Worm (Caenorhabditis elegans): Measurements from ENCODE around the gene far-1.

Gene far-1

ce11 chrIII:9083118-9083517 is 2.1 kb upstream of the far-1 start:
- TF ChIP-seq unc-62 (GFP tag; optimal IDR thresholded peaks at IDR 0.05), result peak; percentile 54
- peak; percentile 55 for TF ChIP-seq unc-120 (tag; optimal IDR thresholded peaks at IDR 0.05; ENCODE audit: poor library complexity, severe bottlenecking)
- no peak for TF ChIP-seq ces-1 (GFP tag; optimal IDR thresholded peaks at IDR 0.05)
- TF ChIP-seq snpc-4 (tag; optimal IDR thresholded peaks at IDR 0.05), result no peak
- TF ChIP-seq M03D4.4 (tag; optimal IDR thresholded peaks at IDR 0.05), result no peak

DNA sequence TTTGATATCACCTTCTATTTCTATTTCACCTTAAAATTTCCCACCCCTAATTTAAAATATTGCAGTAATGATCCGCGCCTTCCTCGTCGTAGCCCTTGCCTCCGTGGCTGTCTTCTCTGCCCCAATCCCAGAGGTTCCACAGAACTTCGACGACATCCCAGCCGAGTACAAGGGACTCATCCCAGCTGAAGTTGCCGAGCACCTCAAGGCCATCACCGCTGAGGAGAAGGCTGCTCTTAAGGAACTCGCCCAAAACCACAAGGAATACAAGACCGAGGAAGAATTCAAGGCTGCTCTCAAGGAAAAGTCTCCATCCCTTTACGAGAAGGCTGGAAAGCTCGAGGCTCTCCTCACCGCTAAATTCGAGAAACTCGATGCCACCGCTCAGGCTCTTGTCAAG is 784 bp upstream of the far-1 start, which contains the start of gene far-2:
far-2 (plus strand) TSS at position 66 of the 400 bp plus-strand sequence.
- TF ChIP-seq tbx-8 (GFP tag; optimal IDR thresholded peaks at IDR 0.05) (no peak), drap-1 (GFP tag; optimal IDR thresholded peaks at IDR 0.05) (no peak), nhr-2 (tag; optimal IDR thresholded peaks at IDR 0.05) (no peak), sem-2 (GFP tag; optimal IDR thresholded peaks at IDR 0.05) (no peak), sptf-1 (tag; optimal IDR thresholded peaks at IDR 0.05) (no peak), ceh-39 (tag; optimal IDR thresholded peaks at IDR 0.05) (no peak), flh-1 (GFP tag; optimal IDR thresholded peaks at IDR 0.05) (no peak), lin-32 (GFP tag; optimal IDR thresholded peaks at IDR 0.05) (no peak), unc-39 (tag; optimal IDR thresholded peaks at IDR 0.05) (no peak), nhr-76 (tag; optimal IDR thresholded peaks at IDR 0.05) (no peak), nhr-28 (tag; optimal IDR thresholded peaks at IDR 0.05) (no peak), lin-13 (tag; optimal IDR thresholded peaks at IDR 0.05) (no peak), cnd-1 (tag; optimal IDR thresholded peaks at IDR 0.05) (no peak)

ce11 chrIII:9080127-9080526 is 852 bp downstream of the far-1 start:
- TF ChIP-seq mls-2 (tag; optimal IDR thresholded peaks at IDR 0.05) (peak; percentile 2), ceh-43 (GFP tag; optimal IDR thresholded peaks at IDR 0.05) (no peak)

- no peak for TF ChIP-seq lin-13 (tag; optimal IDR thresholded peaks at IDR 0.05)
Observed at ce11 chrIII:9077708-9078107, 3.3 kb downstream of the far-1 start, which contains the start of gene F02A9.1. F02A9.1 (minus strand) TSS chrIII:9077808.

ce11 chrIII:9075539-9075938 is 5.4 kb downstream of the far-1 start, which contains the start of gene F02A9.7:
F02A9.7 (minus strand) TSS chrIII:9075639.
- no peak for TF ChIP-seq nhr-28 (tag; optimal IDR thresholded peaks at IDR 0.05)
- TF ChIP-seq ceh-43 (GFP tag; optimal IDR thresholded peaks at IDR 0.05), result no peak
- no peak for TF ChIP-seq lin-32 (GFP tag; optimal IDR thresholded peaks at IDR 0.05)
- no peak for TF ChIP-seq ham-2 (GFP tag; optimal IDR thresholded peaks at IDR 0.05)
- TF ChIP-seq drap-1 (GFP tag; optimal IDR thresholded peaks at IDR 0.05), result no peak
- TF ChIP-seq pha-4 (tag; optimal IDR thresholded peaks at IDR 0.05), result no peak
- TF ChIP-seq zip-8 (tag; optimal IDR thresholded peaks at IDR 0.05), result no peak
- TF ChIP-seq unc-39 (tag; optimal IDR thresholded peaks at IDR 0.05), result no peak
- no peak for TF ChIP-seq ztf-11 (tag; optimal IDR thresholded peaks at IDR 0.05)
- TF ChIP-seq mab-5 (tag; optimal IDR thresholded peaks at IDR 0.05), result no peak
- no peak for TF ChIP-seq sem-2 (GFP tag; optimal IDR thresholded peaks at IDR 0.05)
- no peak for TF ChIP-seq blmp-1 (tag; optimal IDR thresholded peaks at IDR 0.05)
- no peak for TF ChIP-seq lin-13 (tag; optimal IDR thresholded peaks at IDR 0.05)

DNA sequence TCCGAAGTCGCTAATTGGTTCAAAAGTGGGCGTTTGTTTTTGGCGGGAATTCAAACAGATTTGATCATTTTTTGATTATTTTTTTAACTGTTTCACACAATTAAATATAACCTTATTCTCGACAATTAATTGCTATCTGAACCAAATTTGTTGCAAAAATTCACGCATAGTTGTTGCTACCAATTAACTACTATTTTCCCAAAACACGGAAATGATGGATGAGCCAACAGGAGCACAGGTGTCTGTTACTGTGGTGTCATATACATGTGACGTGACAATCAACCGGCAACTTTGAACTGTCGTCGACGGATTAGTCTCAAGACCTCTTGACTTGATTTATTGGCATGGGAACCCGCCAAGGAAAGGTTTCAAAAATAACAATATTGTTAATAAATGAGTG is 8.3 kb downstream of the far-1 start:
- TF ChIP-seq hlh-1 (tag; optimal IDR thresholded peaks at IDR 0.05), result no peak
- peak; percentile 13 for TF ChIP-seq unc-62 (GFP tag; optimal IDR thresholded peaks at IDR 0.05)
- peak; percentile 90 for TF ChIP-seq nhr-2 (tag; optimal IDR thresholded peaks at IDR 0.05)
- no peak for TF ChIP-seq drap-1 (GFP tag; optimal IDR thresholded peaks at IDR 0.05)

- TF ChIP-seq M03D4.4 (tag; optimal IDR thresholded peaks at IDR 0.05) (no peak), blmp-1 (tag; optimal IDR thresholded peaks at IDR 0.05) (no peak), ceh-39 (tag; optimal IDR thresholded peaks at IDR 0.05) (no peak), mls-2 (tag; optimal IDR thresholded peaks at IDR 0.05) (no peak), lin-13 (tag; optimal IDR thresholded peaks at IDR 0.05) (no peak), ham-2 (GFP tag; optimal IDR thresholded peaks at IDR 0.05) (no peak), unc-120 (tag; optimal IDR thresholded peaks at IDR 0.05; ENCODE audit: poor library complexity, severe bottlenecking) (no peak), sem-2 (GFP tag; optimal IDR thresholded peaks at IDR 0.05) (no peak), bed-3 (GFP tag; optimal IDR thresholded peaks at IDR 0.05) (no peak), snpc-4 (tag; optimal IDR thresholded peaks at IDR 0.05) (no peak), nhr-12 (tag; optimal IDR thresholded peaks at IDR 0.05) (no peak), lin-32 (GFP tag; optimal IDR thresholded peaks at IDR 0.05) (no peak), hlh-1 (tag; optimal IDR thresholded peaks at IDR 0.05) (no peak), nhr-237 (tag; optimal IDR thresholded peaks at IDR 0.05) (no peak), drap-1 (GFP tag; optimal IDR thresholded peaks at IDR 0.05) (no peak), ceh-43 (GFP tag; optimal IDR thresholded peaks at IDR 0.05) (no peak)
Observed at ce11 chrIII:9071372-9071771, 9.6 kb downstream of the far-1 start, which contains the start of gene lin-12. lin-12 (minus strand) TSS chrIII:9071472.

Data from whole organism, mixed stage, embryonic.